Fruit fly (Drosophila melanogaster) whole organism, adult: ENCODE measurements around the gene CG5969.

Source experiments
- CG11617 ChIP-seq: fragments of 200-800 bp; sonication (Bioruptor generic); optimal IDR thresholded peaks from 2 replicates; lab custom pipeline; 2017; ENCODE audit warnings: mild to moderate bottlenecking, missing biosample characterization, missing genetic modification reagents, missing genetic modification characterization
- CG12768 ChIP-seq: fragments of 200-800 bp; sonication (Bioruptor generic); optimal IDR thresholded peaks from 2 replicates; lab custom pipeline; 2017; ENCODE audit warnings: missing biosample characterization, missing genetic modification characterization, mild to moderate bottlenecking, moderate library complexity, missing genetic modification reagents
- CG14711 ChIP-seq: fragments of 200-800 bp; sonication (Bioruptor generic); optimal IDR thresholded peaks from 2 replicates; lab custom pipeline; 2018; ENCODE audit warnings: missing biosample characterization, mild to moderate bottlenecking, missing genetic modification characterization, moderate library complexity
- CG1620 ChIP-seq: fragments of 200-800 bp; sonication (Bioruptor generic); optimal IDR thresholded peaks from 2 replicates; lab custom pipeline; 2016; ENCODE audit warnings: missing biosample characterization, missing genetic modification characterization
- CG33017 ChIP-seq: fragments of 200-800 bp; sonication (Bioruptor generic); optimal IDR thresholded peaks from 2 replicates; lab custom pipeline; 2018; ENCODE audit warnings: missing biosample characterization, mild to moderate bottlenecking, missing genetic modification characterization, moderate library complexity
- CG5204 ChIP-seq: fragments of 200-800 bp; sonication (Bioruptor generic); optimal IDR thresholded peaks from 2 replicates; lab custom pipeline; 2016; ENCODE audit warnings: missing biosample characterization, missing genetic modification characterization
- CG7045 ChIP-seq: fragments of 200-800 bp; sonication (Bioruptor generic); optimal IDR thresholded peaks from 2 replicates; lab custom pipeline; 2017; ENCODE audit warnings: missing biosample characterization, mild to moderate bottlenecking, missing genetic modification characterization
- CG7101 ChIP-seq: fragments of 200-800 bp; sonication (Bioruptor generic); optimal IDR thresholded peaks from 2 replicates; lab custom pipeline; 2018; ENCODE audit warnings: missing biosample characterization, mild to moderate bottlenecking, missing genetic modification characterization, moderate library complexity
- Clk ChIP-seq: fragments of 200-800 bp; sonication (Bioruptor generic); optimal IDR thresholded peaks from 2 replicates; lab custom pipeline; 2017; ENCODE audit warnings: missing biosample characterization, missing genetic modification characterization
- Crg-1 ChIP-seq: fragments of 200-800 bp; sonication (Bioruptor generic); optimal IDR thresholded peaks from 2 replicates; lab custom pipeline; 2016; ENCODE audit warnings: missing biosample characterization, missing genetic modification characterization
- Hr96 ChIP-seq: fragments of 200-800 bp; sonication (Bioruptor generic); optimal IDR thresholded peaks from 2 replicates; lab custom pipeline; 2016; ENCODE audit warnings: missing biosample characterization, missing genetic modification characterization
- Mnt ChIP-seq: fragments of 200-800 bp; sonication (Bioruptor generic); optimal IDR thresholded peaks from 2 replicates; lab custom pipeline; 2016; ENCODE audit warnings: missing biosample characterization, mild to moderate bottlenecking, missing genetic modification characterization
- bab1 ChIP-seq: fragments of 200-800 bp; sonication (Bioruptor generic); optimal IDR thresholded peaks from 3 replicates; lab custom pipeline; 2019; ENCODE audit warnings: missing biosample characterization, mild to moderate bottlenecking, missing genetic modification characterization, moderate library complexity
- cic ChIP-seq: fragments of 200-800 bp; sonication (Bioruptor generic); optimal IDR thresholded peaks from 2 replicates; lab custom pipeline; 2017; ENCODE audit warnings: missing biosample characterization, mild to moderate bottlenecking, missing genetic modification characterization, moderate library complexity
- cnc ChIP-seq, 2 experiments: fragments of >200 bp; optimal IDR thresholded peaks; 2 replicates each; lab custom pipeline; 2017
- kay ChIP-seq: fragments of 200-800 bp; sonication (Bioruptor generic); peaks from one replicate; lab custom pipeline; 2016; ENCODE audit warnings: missing biosample characterization, missing genetic modification characterization, borderline replicate concordance
- ovo ChIP-seq: fragments of 200-800 bp; sonication (Bioruptor generic); optimal IDR thresholded peaks from 2 replicates; lab custom pipeline; 2016; ENCODE audit warnings: missing biosample characterization, missing genetic modification characterization
- pad ChIP-seq: fragments of 200-800 bp; sonication (Bioruptor generic); optimal IDR thresholded peaks from 3 replicates; lab custom pipeline; 2017; ENCODE audit warnings: missing biosample characterization, missing genetic modification characterization, mild to moderate bottlenecking, moderate library complexity, missing genetic modification reagents
- tj ChIP-seq: fragments of 200-800 bp; sonication (Bioruptor generic); optimal IDR thresholded peaks from 3 replicates; lab custom pipeline; 2017; ENCODE audit warnings: missing biosample characterization, mild to moderate bottlenecking, missing genetic modification characterization, moderate library complexity
- toe ChIP-seq: fragments of 200-800 bp; sonication (Bioruptor generic); optimal IDR thresholded peaks from 2 replicates; lab custom pipeline; 2016; ENCODE audit warnings: missing biosample characterization, missing genetic modification characterization

Gene CG5969

dm6 chr3L:20517179-20517834, 43.7 kb downstream of the CG5969 start:
- no peak for TF ChIP-seq CG11617 (GFP tag; lab: Kevin White, UChicago)
- peak; percentile 32 for TF ChIP-seq Mnt
- no peak for TF ChIP-seq ovo
- no peak for TF ChIP-seq CG12768 (GFP tag; lab: Kevin White, UChicago)
- TF ChIP-seq Crg-1 (GFP tag; lab: Kevin White, UChicago) = no peak
- TF ChIP-seq CG33017 (tag; lab: Kevin White, UChicago) = no peak
- TF ChIP-seq tj = peak; percentile 67
- TF ChIP-seq cic (GFP tag; lab: Kevin White, UChicago) = peak; percentile 51
- TF ChIP-seq cnc (optimal IDR thresholded peaks at IDR 0.05; lab: Kevin White, UChicago) = no peak
- TF ChIP-seq CG5204 (GFP tag; lab: Kevin White, UChicago) = no peak
- no peak for TF ChIP-seq CG14711 (tag; lab: Kevin White, UChicago)
- no peak for TF ChIP-seq Hr96
- no peak for TF ChIP-seq toe
- TF ChIP-seq CG7101 (tag; lab: Kevin White, UChicago) = no peak
- TF ChIP-seq bab1 (GFP tag; lab: Kevin White, UChicago) = no peak
- TF ChIP-seq pad = peak; percentile 2

dm6 chr3L:20517897-20518804, 44.6 kb downstream of the CG5969 start:
- TF ChIP-seq CG33017 (tag; lab: Kevin White, UChicago) (no peak), CG14711 (tag; lab: Kevin White, UChicago) (peak; percentile 22), CG11617 (GFP tag; lab: Kevin White, UChicago) (no peak), CG5204 (GFP tag; lab: Kevin White, UChicago) (no peak), Crg-1 (GFP tag; lab: Kevin White, UChicago) (peak; percentile 50), pad (no peak), cnc (optimal IDR thresholded peaks at IDR 0.05; lab: Kevin White, UChicago) (peak in 1 of 2 experiments; percentile 62), CG12768 (GFP tag; lab: Kevin White, UChicago) (peak; percentile 46), CG7045 (GFP tag; lab: Kevin White, UChicago) (peak; percentile 14), tj (peak; percentile 77), Hr96 (no peak), cic (GFP tag; lab: Kevin White, UChicago) (peak; percentile 72), Clk (peak; percentile 22), CG1620 (no peak), kay (GFP tag; lab: Kevin White, UChicago) (peak; percentile 90), Mnt (peak; percentile 9)

- TF ChIP-seq bab1 (GFP tag; lab: Kevin White, UChicago) (no peak), kay (GFP tag; lab: Kevin White, UChicago) (peak; percentile 37), Hr96 (no peak), CG11617 (GFP tag; lab: Kevin White, UChicago) (peak; percentile 26), pad (peak; percentile 74), toe (no peak), CG7101 (tag; lab: Kevin White, UChicago) (no peak), cic (GFP tag; lab: Kevin White, UChicago) (peak; percentile 41), Clk (no peak), Crg-1 (GFP tag; lab: Kevin White, UChicago) (no peak), cnc (optimal IDR thresholded peaks at IDR 0.05; lab: Kevin White, UChicago) (no peak), ovo (peak; percentile 52), CG33017 (tag; lab: Kevin White, UChicago) (peak; percentile 14), CG7045 (GFP tag; lab: Kevin White, UChicago) (no peak), CG14711 (tag; lab: Kevin White, UChicago) (no peak), CG5204 (GFP tag; lab: Kevin White, UChicago) (no peak), tj (peak; percentile 66), CG12768 (GFP tag; lab: Kevin White, UChicago) (no peak), CG1620 (no peak), Mnt (peak; percentile 63)
These were observed 45.4 kb downstream of the CG5969 start, which contains the start of gene BNIP3 for dm6 chr3L:20518805-20519503. BNIP3 (minus strand) TSS chr3L:20519393.

- TF ChIP-seq Hr96 = no peak
- TF ChIP-seq CG1620 = no peak
- peak; percentile 42 for TF ChIP-seq bab1 (GFP tag; lab: Kevin White, UChicago)
- TF ChIP-seq cic (GFP tag; lab: Kevin White, UChicago) = no peak
- no peak for TF ChIP-seq ovo
- no peak for TF ChIP-seq CG7045 (GFP tag; lab: Kevin White, UChicago)
- peak; percentile 56 for TF ChIP-seq CG11617 (GFP tag; lab: Kevin White, UChicago)
- no peak for TF ChIP-seq CG12768 (GFP tag; lab: Kevin White, UChicago)
- no peak for TF ChIP-seq CG7101 (tag; lab: Kevin White, UChicago)
- no peak for TF ChIP-seq pad
- no peak for TF ChIP-seq tj
- TF ChIP-seq CG33017 (tag; lab: Kevin White, UChicago) = no peak
- TF ChIP-seq CG5204 (GFP tag; lab: Kevin White, UChicago) = no peak
- TF ChIP-seq Mnt = peak; percentile 47
- TF ChIP-seq kay (GFP tag; lab: Kevin White, UChicago) = peak; percentile 78
- TF ChIP-seq CG14711 (tag; lab: Kevin White, UChicago) = peak; percentile 38
- no peak for TF ChIP-seq Crg-1 (GFP tag; lab: Kevin White, UChicago)
- no peak for TF ChIP-seq cnc (optimal IDR thresholded peaks at IDR 0.05; lab: Kevin White, UChicago)
These were observed 47.1 kb downstream of the CG5969 start, which contains the start of the genes mTerf3 and CG5104 for dm6 chr3L:20520687-20521169. mTerf3 (minus strand) TSS chr3L:20520772. CG5104 (plus strand) TSS chr3L:20521009.
